Worm (Caenorhabditis elegans) whole organism, L2 larva: Measurements from ENCODE around the gene tag-294.

Source experiments
- C34F6.9 ChIP-seq: fragments of 150-350 bp; optimal IDR thresholded peaks from 2 replicates; lab custom pipeline; 2014; ENCODE audit warnings: missing biosample characterization, missing genetic modification characterization
- F13H6.1 ChIP-seq: sonication (generic microtip); optimal IDR thresholded peaks from 2 replicates; lab custom pipeline; 2016; ENCODE audit warnings: missing genetic modification characterization, missing compliant biosample characterization
- R02D3.7 ChIP-seq: fragments of 150-350 bp; optimal IDR thresholded peaks from 2 replicates; lab custom pipeline; 2014; ENCODE audit warnings: missing biosample characterization, missing genetic modification characterization
- ZK546.5 ChIP-seq: sonication (generic microtip); optimal IDR thresholded peaks from 2 replicates; lab custom pipeline; 2017; ENCODE audit warnings: missing biosample characterization, missing genetic modification characterization
- alr-1 ChIP-seq: fragments of 150-350 bp; optimal IDR thresholded peaks from 2 replicates; lab custom pipeline; 2014; ENCODE audit warnings: missing biosample characterization, missing genetic modification characterization
- aly-2 ChIP-seq: fragments of 150-350 bp; optimal IDR thresholded peaks from 2 replicates; lab custom pipeline; 2014; ENCODE audit warnings: missing biosample characterization, missing genetic modification characterization
- ama-1 ChIP-seq: fragments of 150-350 bp; optimal IDR thresholded peaks from 2 replicates; lab custom pipeline; 2018; ENCODE audit warnings: inconsistent platforms
- blmp-1 ChIP-seq: sonication (generic microtip); optimal IDR thresholded peaks from 2 replicates; lab custom pipeline; 2017; ENCODE audit warnings: missing genetic modification characterization, mild to moderate bottlenecking, missing compliant biosample characterization, antibody characterized with exemption, moderate library complexity; ENCODE audit not compliant: insufficient read depth
- ceh-82 ChIP-seq: fragments of 150-350 bp; optimal IDR thresholded peaks from 2 replicates; lab custom pipeline; 2014; ENCODE audit warnings: missing biosample characterization, missing genetic modification characterization
- crh-2 ChIP-seq: sonication (generic microtip); optimal IDR thresholded peaks from 2 replicates; lab custom pipeline; 2017; ENCODE audit warnings: missing biosample characterization, missing genetic modification characterization
- egl-27 ChIP-seq: sonication (generic microtip); optimal IDR thresholded peaks from 3 replicates; lab custom pipeline; 2017; ENCODE audit warnings: missing biosample characterization, missing genetic modification reagents, missing genetic modification characterization
- elt-1 ChIP-seq: fragments of 150-350 bp; optimal IDR thresholded peaks from 2 replicates; lab custom pipeline; 2014; ENCODE audit warnings: missing biosample characterization, missing genetic modification characterization
- elt-3 ChIP-seq: sonication (generic microtip); optimal IDR thresholded peaks from 2 replicates; lab custom pipeline; 2017; ENCODE audit warnings: missing biosample characterization, missing genetic modification characterization
- fos-1 ChIP-seq: fragments of 150-350 bp; optimal IDR thresholded peaks from 2 replicates; lab custom pipeline; 2014; ENCODE audit warnings: missing biosample characterization, missing genetic modification characterization
- gmeb-1 ChIP-seq: fragments of 150-350 bp; optimal IDR thresholded peaks from 2 replicates; lab custom pipeline; 2014; ENCODE audit warnings: missing biosample characterization, missing genetic modification characterization
- lin-11 ChIP-seq: fragments of 150-350 bp; sonication (generic microtip); optimal IDR thresholded peaks from 2 replicates; lab custom pipeline; 2014; ENCODE audit warnings: missing biosample characterization, missing genetic modification characterization, inconsistent platforms, mixed read lengths
- lin-39 ChIP-seq: fragments of 150-350 bp; optimal IDR thresholded peaks from 2 replicates; lab custom pipeline; 2014; ENCODE audit warnings: missing biosample characterization, missing genetic modification reagents, missing genetic modification characterization
- lsy-2 ChIP-seq, 2 experiments: fragments of 150-350 bp in 1 of 2; sonication (generic microtip) in 1 of 2; optimal IDR thresholded peaks; 2 replicates each; lab custom pipeline; 2014 to 2017; ENCODE audit warnings: missing biosample characterization in 2 of 2, missing genetic modification characterization in 2 of 2
- mab-5 ChIP-seq: fragments of 150-350 bp; optimal IDR thresholded peaks from 2 replicates; lab custom pipeline; 2014; ENCODE audit warnings: missing biosample characterization, missing genetic modification characterization
- mbf-1 ChIP-seq: sonication (generic microtip); optimal IDR thresholded peaks from 2 replicates; lab custom pipeline; 2017; ENCODE audit warnings: missing biosample characterization, missing genetic modification characterization
- mdl-1 ChIP-seq, 2 experiments: fragments of 150-350 bp in 1 of 2; sonication (generic microtip) in 1 of 2; optimal IDR thresholded peaks; 2 replicates each; lab custom pipeline; 2017; ENCODE audit warnings: missing biosample characterization in 2 of 2, missing genetic modification characterization in 2 of 2
- nhr-10 ChIP-seq: sonication (generic microtip); optimal IDR thresholded peaks from 2 replicates; lab custom pipeline; 2017; ENCODE audit warnings: missing biosample characterization, missing genetic modification characterization
- nhr-11 ChIP-seq: fragments of 150-350 bp; optimal IDR thresholded peaks from 2 replicates; lab custom pipeline; 2014; ENCODE audit warnings: missing biosample characterization, missing genetic modification characterization
- nhr-12 ChIP-seq: fragments of 150-350 bp; optimal IDR thresholded peaks from 2 replicates; lab custom pipeline; 2014; ENCODE audit warnings: missing biosample characterization, missing genetic modification characterization
- nhr-129 ChIP-seq: fragments of 150-350 bp; optimal IDR thresholded peaks from 2 replicates; lab custom pipeline; 2014; ENCODE audit warnings: missing biosample characterization, missing genetic modification characterization
- nhr-21 ChIP-seq: fragments of 150-350 bp; optimal IDR thresholded peaks from 2 replicates; lab custom pipeline; 2014; ENCODE audit warnings: missing biosample characterization, missing genetic modification characterization
- nhr-23 ChIP-seq: fragments of 150-350 bp; optimal IDR thresholded peaks from 2 replicates; lab custom pipeline; 2014; ENCODE audit warnings: missing biosample characterization, missing genetic modification reagents, missing genetic modification characterization
- nhr-237 ChIP-seq: fragments of 150-350 bp; optimal IDR thresholded peaks from 2 replicates; lab custom pipeline; 2014; ENCODE audit warnings: missing biosample characterization, missing genetic modification characterization
- nhr-25 ChIP-seq: fragments of 150-350 bp; sonication (generic microtip); optimal IDR thresholded peaks from 3 replicates; lab custom pipeline; 2014; ENCODE audit warnings: missing biosample characterization, missing genetic modification characterization
- nhr-77 ChIP-seq: fragments of 150-350 bp; optimal IDR thresholded peaks from 2 replicates; lab custom pipeline; 2014; ENCODE audit warnings: missing biosample characterization, missing genetic modification characterization
- peb-1 ChIP-seq: fragments of 150-350 bp; optimal IDR thresholded peaks from 2 replicates; lab custom pipeline; 2014; ENCODE audit warnings: missing biosample characterization, missing genetic modification characterization
- sem-4 ChIP-seq: fragments of 150-350 bp; optimal IDR thresholded peaks from 2 replicates; lab custom pipeline; 2014; ENCODE audit warnings: missing biosample characterization, missing genetic modification reagents, missing genetic modification characterization
- skn-1 ChIP-seq: sonication (generic microtip); optimal IDR thresholded peaks from 2 replicates; lab custom pipeline; 2017; ENCODE audit warnings: missing biosample characterization, missing genetic modification characterization
- snpc-4 ChIP-seq: fragments of 150-350 bp; optimal IDR thresholded peaks from 2 replicates; lab custom pipeline; 2014; ENCODE audit warnings: missing biosample characterization, missing genetic modification characterization
- unc-39 ChIP-seq: fragments of 150-350 bp; optimal IDR thresholded peaks from 2 replicates; lab custom pipeline; 2014; ENCODE audit warnings: missing biosample characterization, missing genetic modification characterization
- unc-55 ChIP-seq: fragments of 150-350 bp; sonication (generic microtip); optimal IDR thresholded peaks from 3 replicates; lab custom pipeline; 2014; ENCODE audit warnings: missing biosample characterization, missing genetic modification reagents, missing genetic modification characterization
- unc-62 ChIP-seq: fragments of 150-350 bp; optimal IDR thresholded peaks from 2 replicates; lab custom pipeline; 2014; ENCODE audit warnings: missing biosample characterization, missing genetic modification reagents, missing genetic modification characterization
- zag-1 ChIP-seq: fragments of 150-350 bp; optimal IDR thresholded peaks from 2 replicates; lab custom pipeline; 2014; ENCODE audit warnings: missing biosample characterization, missing genetic modification characterization
- ztf-1 ChIP-seq: fragments of 200-800 bp; sonication (Bioruptor generic); conservative IDR thresholded peaks from 2 replicates; pipeline ENCODE4 v1.3.6; 2022; ENCODE audit warnings: missing genetic modification characterization, missing compliant biosample characterization
- ztf-11 ChIP-seq: sonication (generic microtip); optimal IDR thresholded peaks from 2 replicates; lab custom pipeline; 2017; ENCODE audit warnings: missing biosample characterization, missing genetic modification characterization
- ztf-4 ChIP-seq: fragments of 150-350 bp; optimal IDR thresholded peaks from 2 replicates; lab custom pipeline; 2014; ENCODE audit warnings: missing biosample characterization, missing genetic modification characterization

tag-294 gene

DNA sequence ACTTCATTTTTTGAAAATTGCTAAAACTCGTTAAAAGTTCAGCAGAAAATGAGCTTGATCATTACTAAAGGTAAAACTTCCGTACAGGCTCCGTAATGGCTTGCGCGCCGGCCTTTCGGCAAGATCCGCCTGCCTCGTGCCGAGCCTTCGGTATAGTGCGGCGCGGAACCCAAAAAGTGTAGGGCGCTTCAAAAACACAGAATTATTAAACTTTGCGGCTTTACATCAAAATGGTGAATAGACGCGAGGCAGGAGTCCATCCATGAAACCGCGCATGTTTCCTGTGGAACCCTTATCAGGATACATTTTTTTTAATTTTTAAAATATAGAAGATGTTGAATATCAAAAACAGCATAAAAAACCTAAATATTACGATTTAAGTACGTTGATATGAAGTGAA is 10.1 kb downstream of the tag-294 start:
- TF ChIP-seq snpc-4 (tag; lab: Kevin White, UChicago) (peak; percentile 38), gmeb-1 (tag; lab: Kevin White, UChicago) (no peak)

DNA sequence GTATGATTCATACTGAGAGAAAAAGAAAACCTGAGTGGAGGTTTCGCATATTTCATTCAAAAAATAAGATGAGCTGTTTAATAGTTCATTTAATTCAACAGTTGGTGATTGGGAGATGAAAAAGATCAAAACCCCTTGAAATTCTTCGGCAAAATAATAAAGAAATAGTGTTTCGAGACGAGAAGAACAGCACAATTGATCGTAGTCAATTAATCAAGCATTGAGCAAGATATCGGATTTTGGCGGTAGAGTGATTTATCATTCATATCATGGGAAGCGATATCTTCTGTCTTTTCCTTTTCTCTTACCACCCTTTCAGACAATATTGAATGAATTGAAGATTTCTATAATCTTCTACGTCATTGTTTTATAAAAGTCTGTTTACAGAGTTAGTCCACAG is 16.5 kb downstream of the tag-294 start:
- TF ChIP-seq ztf-11 (tag; lab: Kevin White, UChicago), result no peak
- TF ChIP-seq C34F6.9 (tag; lab: Kevin White, UChicago), result no peak
- no peak for TF ChIP-seq blmp-1 (tag; lab: Kevin White, UChicago)
- peak; percentile 4 for TF ChIP-seq mab-5 (tag; lab: Kevin White, UChicago)

DNA sequence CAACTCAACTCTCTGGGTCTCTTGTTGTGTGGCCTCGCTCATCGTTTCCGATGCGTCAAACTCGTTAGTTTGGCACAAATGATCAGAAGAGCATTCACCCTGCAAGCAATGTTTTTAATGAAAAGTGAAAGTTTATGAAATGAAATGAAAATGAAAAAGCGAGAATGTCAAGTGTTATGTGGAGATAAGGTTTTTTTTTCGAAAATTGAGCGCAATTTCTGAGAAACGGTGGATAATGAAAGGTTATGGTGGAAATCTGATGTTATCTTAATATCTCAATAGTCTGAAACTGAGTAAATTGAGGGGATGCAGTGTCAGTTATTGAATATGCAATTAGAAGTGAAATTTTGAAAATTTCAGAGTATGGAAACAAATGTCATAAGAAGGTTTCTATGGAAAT is 20.0 kb downstream of the tag-294 start, which contains the start of gene gnrr-4:
Gene gnrr-4, minus strand, starts transcription at position 101 of the 400 bp plus-strand sequence.
- no peak for TF ChIP-seq ztf-1 (GFP tag; lab: Robert Waterston, UW)
- TF ChIP-seq C34F6.9 (tag; lab: Kevin White, UChicago), result no peak
- no peak for TF ChIP-seq mab-5 (tag; lab: Kevin White, UChicago)
- TF ChIP-seq lin-39 (tag; lab: Kevin White, UChicago), result no peak
- TF ChIP-seq egl-27 (tag; lab: Kevin White, UChicago), result no peak
- TF ChIP-seq unc-55 (GFP tag; lab: Kevin White, UChicago), result no peak
- no peak for TF ChIP-seq ztf-11 (tag; lab: Kevin White, UChicago)
- no peak for TF ChIP-seq nhr-12 (tag; lab: Kevin White, UChicago)
- TF ChIP-seq nhr-11, result no peak
- TF ChIP-seq sem-4 (tag; lab: Kevin White, UChicago), result no peak
- TF ChIP-seq fos-1, result no peak
- TF ChIP-seq skn-1 (tag; lab: Kevin White, UChicago), result no peak
- no peak for TF ChIP-seq unc-39
- TF ChIP-seq ama-1, result no peak
- TF ChIP-seq unc-62 (GFP tag; lab: Kevin White, UChicago), result no peak
- TF ChIP-seq aly-2 (tag; lab: Kevin White, UChicago), result no peak
- no peak for TF ChIP-seq snpc-4 (tag; lab: Kevin White, UChicago)
- no peak for TF ChIP-seq F13H6.1 (tag; lab: Kevin White, UChicago)
- TF ChIP-seq R02D3.7 (tag; lab: Kevin White, UChicago), result no peak
- no peak for TF ChIP-seq ceh-82 (tag; lab: Kevin White, UChicago)

DNA sequence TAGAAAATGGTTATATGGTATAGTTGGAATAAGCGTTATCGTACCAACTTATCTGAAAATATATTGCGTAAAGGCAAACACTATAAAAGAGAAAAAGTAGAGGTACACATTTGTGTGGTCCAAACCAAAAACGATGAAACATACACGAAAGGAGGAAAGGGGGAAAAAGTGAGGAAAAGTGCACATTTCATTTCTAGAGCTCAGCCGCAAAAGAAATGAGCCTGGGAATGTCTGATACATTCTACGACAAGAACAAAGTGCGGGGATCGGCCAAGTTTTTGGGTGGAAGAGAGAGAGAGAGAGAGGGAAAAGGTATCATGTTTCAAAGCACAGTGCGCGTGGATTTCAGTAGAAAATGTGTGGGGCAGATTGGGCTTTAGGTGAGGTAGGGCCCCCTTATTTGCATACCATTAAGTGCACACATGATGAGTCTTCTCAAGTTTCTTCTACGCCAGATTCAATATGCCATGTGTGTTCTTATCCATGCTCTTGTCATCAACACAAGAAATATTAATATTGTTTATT is 29.4 kb downstream of the tag-294 start, which contains the start of gene rgs-6:
Gene rgs-6, minus strand, starts transcription at position 51 of the 525 bp plus-strand sequence.
- no peak for TF ChIP-seq mab-5 (tag; lab: Kevin White, UChicago)
- no peak for TF ChIP-seq snpc-4 (tag; lab: Kevin White, UChicago)
- no peak for TF ChIP-seq lin-39 (tag; lab: Kevin White, UChicago)
- TF ChIP-seq egl-27 (tag; lab: Kevin White, UChicago), result no peak
- TF ChIP-seq ama-1, result no peak
- no peak for TF ChIP-seq elt-1 (tag; lab: Kevin White, UChicago)
- no peak for TF ChIP-seq elt-3 (tag; lab: Kevin White, UChicago)

DNA sequence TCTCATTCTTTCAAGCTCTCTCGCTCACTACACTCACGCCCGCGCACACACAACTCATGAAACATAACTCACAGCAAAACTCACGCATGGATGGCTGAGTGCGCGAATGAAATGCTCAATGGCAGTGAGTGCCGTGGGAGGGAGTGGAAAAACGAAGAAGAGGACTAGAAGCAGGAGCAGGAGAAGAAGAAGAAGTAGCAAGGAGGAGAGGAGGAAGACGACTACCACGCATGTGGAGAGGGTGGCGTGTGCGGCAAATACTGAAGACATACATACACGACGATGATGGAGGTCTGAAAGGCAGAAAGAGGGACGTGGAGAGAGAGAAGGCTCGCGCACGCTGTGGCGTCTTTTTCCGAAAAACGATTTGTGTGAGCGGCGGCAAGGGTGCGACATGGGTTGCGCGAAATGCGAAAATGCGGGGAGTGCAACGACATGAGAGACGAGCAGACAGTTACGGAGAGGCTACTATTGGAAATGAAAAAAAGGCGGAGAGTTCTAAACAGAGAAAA is 34.2 kb downstream of the tag-294 start:
- TF ChIP-seq unc-62 (GFP tag; lab: Kevin White, UChicago) (no peak), sem-4 (tag; lab: Kevin White, UChicago) (peak; percentile 22), nhr-10 (tag; lab: Kevin White, UChicago) (no peak), nhr-77 (tag; lab: Kevin White, UChicago) (no peak), ztf-1 (GFP tag; lab: Robert Waterston, UW) (no peak), snpc-4 (tag; lab: Kevin White, UChicago) (no peak), aly-2 (tag; lab: Kevin White, UChicago) (no peak), zag-1 (peak; percentile 74), lsy-2 (tag; optimal IDR thresholded peaks at IDR 0.05; lab: Kevin White, UChicago) (peak; percentile 22 to 66), egl-27 (tag; lab: Kevin White, UChicago) (peak; percentile 41), ztf-4 (tag; lab: Kevin White, UChicago) (no peak), crh-2 (peak; percentile 83), nhr-129 (tag; lab: Kevin White, UChicago) (peak; percentile 85), ama-1 (no peak), blmp-1 (tag; lab: Kevin White, UChicago) (no peak), unc-55 (GFP tag; lab: Kevin White, UChicago) (peak; percentile 96), peb-1 (tag; lab: Kevin White, UChicago) (no peak), elt-1 (tag; lab: Kevin White, UChicago) (no peak), nhr-21 (no peak), lin-11 (tag; lab: Kevin White, UChicago) (peak; percentile 82), nhr-237 (tag; lab: Kevin White, UChicago) (no peak), F13H6.1 (tag; lab: Kevin White, UChicago) (peak; percentile 87), nhr-23 (tag; lab: Kevin White, UChicago) (no peak), skn-1 (tag; lab: Kevin White, UChicago) (no peak), nhr-12 (tag; lab: Kevin White, UChicago) (no peak), mbf-1 (no peak), elt-3 (tag; lab: Kevin White, UChicago) (no peak), mdl-1 (tag; optimal IDR thresholded peaks at IDR 0.05; lab: Kevin White, UChicago) (peak; percentile 71 to 80), C34F6.9 (tag; lab: Kevin White, UChicago) (peak; percentile 77), alr-1 (tag; lab: Kevin White, UChicago) (no peak), nhr-25 (tag; lab: Kevin White, UChicago) (no peak), unc-39 (peak; percentile 87), fos-1 (peak; percentile 20), ZK546.5 (tag; lab: Kevin White, UChicago) (no peak), gmeb-1 (tag; lab: Kevin White, UChicago) (no peak)
